Comparison of ENCODE assay signal across 2 worm cellular contexts in the genomic region with DNA sequence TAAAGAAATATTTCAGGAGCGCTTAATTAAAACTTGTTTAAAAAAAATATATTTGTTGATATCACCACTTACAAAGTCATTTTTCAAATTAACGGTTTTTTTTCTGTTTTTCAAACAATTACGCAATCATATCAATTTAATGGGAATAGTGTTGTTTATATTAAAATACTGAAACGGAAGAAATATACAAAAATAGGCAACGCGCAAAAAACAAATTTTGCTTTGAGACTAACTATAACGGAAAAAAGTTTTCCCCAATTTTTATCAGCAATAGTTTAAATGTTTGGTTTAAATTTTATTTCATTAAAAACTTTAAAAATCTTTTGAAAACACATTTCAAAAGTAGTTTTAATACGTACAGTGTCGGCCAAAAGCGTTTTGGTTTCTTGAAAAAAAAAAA.
A peak's percentile ranks its signal among the peaks of the same experiment; 100 is the strongest.
TF ChIP-seq lines count a peak whose summit lies in the region.

No protein-coding gene starts in this region.

TF ChIP-seq in whole organism, L4 larva, 104 proteins besides CTCF, POLR2A, EP300 and RAD21:
- TF ChIP-seq ZK546.5 (tag; optimal IDR thresholded peaks at IDR 0.05; lab: Kevin White, UChicago) (no peak), aha-1 (tag; lab: Kevin White, UChicago) (peak; percentile 58), unc-62 (GFP tag; optimal IDR thresholded peaks at IDR 0.05 in 1 of 2; lab: Kevin White, UChicago) (peak in 1 of 2 experiments; percentile 63), unc-62 (tag; optimal IDR thresholded peaks at IDR 0.05; lab: Kevin White, UChicago) (no peak)

TF ChIP-seq in whole organism, mixed stage, embryonic, 35 proteins besides CTCF, POLR2A, EP300 and RAD21:
- no peak for TF ChIP-seq nhr-2 (tag; optimal IDR thresholded peaks at IDR 0.05; lab: Kevin White, UChicago)
- no peak for TF ChIP-seq nhr-76 (tag; optimal IDR thresholded peaks at IDR 0.05; lab: Kevin White, UChicago)
- no peak for TF ChIP-seq elt-1 (tag; optimal IDR thresholded peaks at IDR 0.05; lab: Kevin White, UChicago; ENCODE audit: borderline replicate concordance, insufficient read depth)
- TF ChIP-seq mep-1 (tag; optimal IDR thresholded peaks at IDR 0.05; lab: Kevin White, UChicago) = no peak
- peak; percentile 39 for TF ChIP-seq zip-8 (tag; optimal IDR thresholded peaks at IDR 0.05; lab: Kevin White, UChicago)
- TF ChIP-seq mls-2 (tag; optimal IDR thresholded peaks at IDR 0.05; lab: Kevin White, UChicago) = no peak
- TF ChIP-seq unc-120 (tag; optimal IDR thresholded peaks at IDR 0.05; lab: Kevin White, UChicago; ENCODE audit: poor library complexity, severe bottlenecking) = no peak
- no peak for TF ChIP-seq hlh-1 (tag; optimal IDR thresholded peaks at IDR 0.05; lab: Kevin White, UChicago)
- no peak for TF ChIP-seq snpc-4 (tag; optimal IDR thresholded peaks at IDR 0.05; lab: Kevin White, UChicago)
